Worm (Caenorhabditis elegans) whole organism, young adult: Measurements from ENCODE around the gene lido-14.

Source experiments
- C06A6.2 ChIP-seq: fragments of 200-800 bp; sonication (Bioruptor generic); conservative IDR thresholded peaks from 2 replicates; pipeline ENCODE4 v1.3.6; 2022; ENCODE audit warnings: missing genetic modification characterization, missing compliant biosample characterization
- D2030.7 ChIP-seq: fragments of 200-800 bp; sonication (Bioruptor generic); IDR thresholded peaks from 2 replicates; pipeline ENCODE4 v1.3.6; 2022; ENCODE audit warnings: missing genetic modification reagents, missing genetic modification characterization, missing compliant biosample characterization
- F49E8.2 ChIP-seq: sonication (generic microtip); optimal IDR thresholded peaks from 3 replicates; lab custom pipeline; 2017; ENCODE audit warnings: missing genetic modification characterization, mild to moderate bottlenecking, missing compliant biosample characterization, antibody characterized with exemption, moderate library complexity; ENCODE audit not compliant: insufficient read depth
- F52B5.7 ChIP-seq: sonication (generic microtip); optimal IDR thresholded peaks from 2 replicates; lab custom pipeline; 2016; ENCODE audit warnings: mild to moderate bottlenecking, missing genetic modification characterization, missing compliant biosample characterization
- K12H6.12 ChIP-seq: fragments of 200-800 bp; sonication (Bioruptor generic); optimal IDR thresholded peaks from 2 replicates; lab custom pipeline; 2018; ENCODE audit warnings: mild to moderate bottlenecking, missing genetic modification characterization, missing compliant biosample characterization
- T26A5.8 ChIP-seq: sonication (generic microtip); optimal IDR thresholded peaks from 2 replicates; lab custom pipeline; 2016; ENCODE audit warnings: missing genetic modification characterization, missing compliant biosample characterization
- Y53F4B.3 ChIP-seq: fragments of 200-800 bp; sonication (Bioruptor generic); IDR thresholded peaks from 2 replicates; pipeline ENCODE4 v1.3.6; 2022; ENCODE audit warnings: missing genetic modification reagents, missing genetic modification characterization, missing compliant biosample characterization
- aptf-2 ChIP-seq: fragments of 200-800 bp; sonication (Bioruptor generic); conservative IDR thresholded peaks from 2 replicates; pipeline ENCODE4 v1.3.6; 2022; ENCODE audit warnings: missing genetic modification reagents, missing genetic modification characterization, missing compliant biosample characterization
- attf-5 ChIP-seq: fragments of 200-800 bp; sonication (Bioruptor generic); optimal IDR thresholded peaks from 2 replicates; lab custom pipeline; 2018; ENCODE audit warnings: mild to moderate bottlenecking, missing genetic modification characterization, missing compliant biosample characterization
- attf-6 ChIP-seq: fragments of 200-800 bp; sonication (Bioruptor generic); IDR thresholded peaks from 2 replicates; pipeline ENCODE4 v1.3.6; 2022; ENCODE audit warnings: missing genetic modification reagents, missing genetic modification characterization, missing compliant biosample characterization
- bed-1 ChIP-seq: fragments of 200-800 bp; sonication (Bioruptor generic); IDR thresholded peaks from 2 replicates; pipeline ENCODE4 v1.3.6; 2022; ENCODE audit warnings: missing genetic modification reagents, missing genetic modification characterization, missing compliant biosample characterization
- bed-2 ChIP-seq: fragments of 200-800 bp; sonication (Bioruptor generic); IDR thresholded peaks from 2 replicates; pipeline ENCODE4 v1.3.6; 2022; ENCODE audit warnings: missing genetic modification reagents, missing genetic modification characterization, missing compliant biosample characterization
- dpff-1 ChIP-seq: sonication (generic microtip); optimal IDR thresholded peaks from 2 replicates; lab custom pipeline; 2017; ENCODE audit warnings: mild to moderate bottlenecking, missing genetic modification characterization, missing compliant biosample characterization
- dpl-1 ChIP-seq: fragments of 150-350 bp; optimal IDR thresholded peaks from 2 replicates; lab custom pipeline; 2014; ENCODE audit warnings: missing biosample characterization, missing genetic modification reagents, missing genetic modification characterization
- efl-1 ChIP-seq: fragments of 150-350 bp; optimal IDR thresholded peaks from 2 replicates; lab custom pipeline; 2014; ENCODE audit warnings: missing biosample characterization, missing genetic modification reagents, missing genetic modification characterization
- egl-44 ChIP-seq: fragments of 200-800 bp; sonication (Bioruptor generic); IDR thresholded peaks from 2 replicates; pipeline ENCODE4 v1.3.6; 2022; ENCODE audit warnings: missing genetic modification reagents, missing genetic modification characterization, missing compliant biosample characterization
- egrh-3 ChIP-seq: fragments of 200-800 bp; sonication (Bioruptor generic); IDR thresholded peaks from 2 replicates; pipeline ENCODE4 v1.3.6; 2022; ENCODE audit warnings: missing genetic modification reagents, missing genetic modification characterization, missing compliant biosample characterization
- hlh-26 ChIP-seq: fragments of 200-800 bp; sonication (Bioruptor generic); conservative IDR thresholded peaks from 2 replicates; pipeline ENCODE4 v1.3.6; 2022; ENCODE audit warnings: missing genetic modification reagents, missing genetic modification characterization, missing compliant biosample characterization
- hmg-20 ChIP-seq: fragments of 200-800 bp; sonication (Bioruptor generic); IDR thresholded peaks from 2 replicates; pipeline ENCODE4 v1.3.6; 2022; ENCODE audit warnings: missing genetic modification reagents, missing genetic modification characterization, missing compliant biosample characterization
- hsf-1 ChIP-seq: fragments of 200-800 bp; sonication (Bioruptor generic); IDR thresholded peaks from 2 replicates; pipeline ENCODE4 v1.3.6; 2022; ENCODE audit warnings: missing genetic modification reagents, missing genetic modification characterization, missing compliant biosample characterization
- lag-1 ChIP-seq: fragments of 200-800 bp; sonication (Bioruptor generic); IDR thresholded peaks from 2 replicates; pipeline ENCODE4 v1.3.6; 2022; ENCODE audit warnings: missing genetic modification reagents, missing genetic modification characterization, missing compliant biosample characterization
- let-526 ChIP-seq: fragments of 200-800 bp; sonication (Bioruptor generic); IDR thresholded peaks from 2 replicates; pipeline ENCODE4 v1.3.6; 2022; ENCODE audit warnings: missing genetic modification reagents, missing genetic modification characterization, missing compliant biosample characterization
- let-607 ChIP-seq, 2 experiments: fragments of 200-800 bp in 1 of 2; sonication (Bioruptor generic) in 1 of 2; sonication (generic microtip) in 1 of 2; optimal IDR thresholded peaks; 2 replicates each; lab custom pipeline; 2016 to 2018; ENCODE audit warnings: mild to moderate bottlenecking in 2 of 2, missing compliant biosample characterization in 2 of 2, missing genetic modification characterization in 2 of 2, moderate library complexity in 2 of 2, missing genotype in 1 of 2
- lin-35 ChIP-seq, 3 experiments: fragments of 150-350 bp in 2 of 3; sonication (generic microtip) in 1 of 3; optimal IDR thresholded peaks; 2 replicates each; lab custom pipeline; 2014 to 2018; ENCODE audit warnings: missing biosample characterization in 3 of 3, missing genetic modification characterization in 3 of 3, missing genetic modification reagents in 3 of 3
- madf-6 ChIP-seq: fragments of 200-800 bp; sonication (Bioruptor generic); IDR thresholded peaks from 2 replicates; pipeline ENCODE4 v1.3.6; 2022; ENCODE audit warnings: missing genetic modification reagents, missing genetic modification characterization, missing compliant biosample characterization
- madf-8 ChIP-seq: fragments of 200-800 bp; sonication (Bioruptor generic); conservative IDR thresholded peaks from 2 replicates; pipeline ENCODE4 v1.3.6; 2022; ENCODE audit warnings: missing genetic modification reagents, missing genetic modification characterization, missing compliant biosample characterization
- mxl-1 ChIP-seq: sonication (generic microtip); optimal IDR thresholded peaks from 2 replicates; lab custom pipeline; 2016; ENCODE audit warnings: missing genetic modification characterization, missing compliant biosample characterization
- nfya-2 ChIP-seq: fragments of 200-800 bp; sonication (Bioruptor generic); IDR thresholded peaks from 2 replicates; pipeline ENCODE4 v1.3.6; 2022; ENCODE audit warnings: missing genetic modification reagents, missing genetic modification characterization, missing compliant biosample characterization
- repo-1 ChIP-seq: sonication (generic microtip); optimal IDR thresholded peaks from 2 replicates; lab custom pipeline; 2017; ENCODE audit warnings: mild to moderate bottlenecking, missing genetic modification characterization, missing compliant biosample characterization
- snpc-1.1 ChIP-seq: sonication (generic microtip); optimal IDR thresholded peaks from 2 replicates; lab custom pipeline; 2017; ENCODE audit warnings: missing genetic modification characterization, mild to moderate bottlenecking, missing compliant biosample characterization, antibody characterized with exemption, moderate library complexity, missing genotype, missing genetic modification reagents; ENCODE audit not compliant: insufficient read depth
- snpc-1.3 ChIP-seq: sonication (generic microtip); optimal IDR thresholded peaks from 2 replicates; lab custom pipeline; 2017; ENCODE audit warnings: missing genetic modification characterization, mild to moderate bottlenecking, missing compliant biosample characterization, antibody characterized with exemption, moderate library complexity, missing genotype, missing genetic modification reagents; ENCODE audit not compliant: insufficient read depth
- tlf-1 ChIP-seq: fragments of 200-800 bp; sonication (Bioruptor generic); optimal IDR thresholded peaks from 2 replicates; lab custom pipeline; 2018; ENCODE audit warnings: mild to moderate bottlenecking, missing genetic modification characterization, missing compliant biosample characterization
- ztf-26 ChIP-seq: sonication (generic microtip); optimal IDR thresholded peaks from 2 replicates; lab custom pipeline; 2017; ENCODE audit warnings: missing genetic modification characterization, missing compliant biosample characterization
- ztf-28 ChIP-seq: fragments of 200-800 bp; sonication (Bioruptor generic); IDR thresholded peaks from 2 replicates; pipeline ENCODE4 v1.3.6; 2022; ENCODE audit warnings: missing genetic modification reagents, missing genetic modification characterization, missing compliant biosample characterization
- ztf-3 ChIP-seq: fragments of 200-800 bp; sonication (Bioruptor generic); optimal IDR thresholded peaks from 2 replicates; lab custom pipeline; 2018; ENCODE audit warnings: mild to moderate bottlenecking, missing genetic modification characterization, missing compliant biosample characterization

Gene lido-14

DNA sequence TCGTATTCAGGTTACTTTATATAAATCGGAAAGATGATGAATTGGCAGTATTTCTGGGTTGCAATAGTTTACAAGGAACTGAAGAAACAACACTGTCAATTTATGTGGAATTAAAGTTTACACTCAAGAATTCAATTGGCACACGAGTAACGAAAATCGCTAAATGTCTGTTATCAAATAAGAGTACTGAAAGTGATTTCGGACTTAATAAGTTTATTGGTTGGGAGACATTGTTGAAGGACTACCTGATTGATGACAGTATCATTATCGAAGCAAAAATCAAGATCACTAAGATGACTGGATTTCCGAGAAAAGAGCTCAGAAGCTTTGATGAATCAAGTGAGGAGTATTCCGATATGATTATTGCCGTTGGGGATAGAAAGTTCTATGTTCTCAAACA, 16.4 kb downstream of the lido-14 start:
- TF ChIP-seq bed-2 (GFP tag; lab: Robert Waterston, UW): no peak
- no peak for TF ChIP-seq F52B5.7 (tag; lab: Kevin White, UChicago)
- TF ChIP-seq D2030.7 (GFP tag; lab: Robert Waterston, UW): no peak
- TF ChIP-seq ztf-26 (tag; lab: Kevin White, UChicago): no peak
- no peak for TF ChIP-seq egl-44 (GFP tag; lab: Robert Waterston, UW)
- no peak for TF ChIP-seq lin-35 (GFP tag; optimal IDR thresholded peaks at IDR 0.05; lab: Kevin White, UChicago)
- no peak for TF ChIP-seq C06A6.2 (GFP tag; lab: Robert Waterston, UW)
- TF ChIP-seq mxl-1 (tag; lab: Kevin White, UChicago): no peak
- no peak for TF ChIP-seq K12H6.12 (tag; lab: Kevin White, UChicago)
- TF ChIP-seq hmg-20 (GFP tag; lab: Robert Waterston, UW): no peak
- TF ChIP-seq snpc-1.3 (tag; lab: Kevin White, UChicago): no peak
- no peak for TF ChIP-seq F49E8.2
- no peak for TF ChIP-seq tlf-1 (GFP tag; lab: Kevin White, UChicago)
- no peak for TF ChIP-seq ztf-28 (GFP tag; lab: Robert Waterston, UW)
- no peak for TF ChIP-seq let-526
- no peak for TF ChIP-seq hlh-26 (GFP tag; lab: Robert Waterston, UW)
- TF ChIP-seq dpff-1 (tag; lab: Kevin White, UChicago): no peak

DNA sequence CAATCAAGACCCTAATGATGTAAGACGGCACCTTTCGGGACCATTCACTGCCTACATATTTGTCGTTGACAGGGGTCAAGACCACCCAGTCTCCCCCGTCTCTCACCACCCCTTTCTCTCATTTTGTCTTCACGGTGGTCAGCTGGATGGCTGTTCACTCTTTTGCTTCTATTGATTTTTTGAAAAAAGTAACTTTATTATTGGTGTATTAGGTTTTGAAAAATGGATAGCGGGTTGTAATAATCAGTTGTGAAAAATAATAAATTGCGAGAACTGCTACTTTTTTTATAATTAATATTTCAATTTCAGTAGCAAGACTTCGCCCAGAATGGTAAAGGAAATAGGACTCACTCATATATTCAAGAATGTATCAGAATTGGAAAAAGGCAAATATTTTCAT, 17.9 kb downstream of the lido-14 start, which contains the start of gene bath-9:
bath-9 (plus strand) TSS at position 301 of the 400 bp plus-strand sequence.
- no peak for TF ChIP-seq let-607 (tag; optimal IDR thresholded peaks at IDR 0.05; lab: Kevin White, UChicago)

DNA sequence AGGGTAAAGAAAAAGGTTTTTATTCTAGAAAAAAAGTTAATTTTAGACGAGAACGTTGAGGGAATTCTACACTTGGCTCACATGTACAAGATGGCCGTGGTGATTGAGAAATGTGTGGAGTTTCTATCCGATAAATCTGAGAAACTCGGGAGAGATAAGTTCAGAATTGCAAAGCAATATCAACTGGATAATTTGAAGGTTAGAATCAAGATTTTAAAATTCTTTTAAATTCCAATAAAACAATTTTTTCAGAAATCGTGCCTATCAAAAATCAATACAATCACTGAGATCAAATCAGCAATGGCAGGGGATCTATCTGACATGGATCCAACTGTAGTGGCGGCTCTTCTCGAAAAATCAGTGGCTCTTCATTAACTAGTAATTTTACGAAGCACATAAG, 19.3 kb downstream of the lido-14 start, which contains the start of gene Y49F6C.2:
Y49F6C.2 (plus strand) TSS at position 301 of the 400 bp plus-strand sequence.
- TF ChIP-seq attf-5 (GFP tag; lab: Kevin White, UChicago) (no peak), ztf-3 (GFP tag; lab: Kevin White, UChicago) (no peak)

DNA sequence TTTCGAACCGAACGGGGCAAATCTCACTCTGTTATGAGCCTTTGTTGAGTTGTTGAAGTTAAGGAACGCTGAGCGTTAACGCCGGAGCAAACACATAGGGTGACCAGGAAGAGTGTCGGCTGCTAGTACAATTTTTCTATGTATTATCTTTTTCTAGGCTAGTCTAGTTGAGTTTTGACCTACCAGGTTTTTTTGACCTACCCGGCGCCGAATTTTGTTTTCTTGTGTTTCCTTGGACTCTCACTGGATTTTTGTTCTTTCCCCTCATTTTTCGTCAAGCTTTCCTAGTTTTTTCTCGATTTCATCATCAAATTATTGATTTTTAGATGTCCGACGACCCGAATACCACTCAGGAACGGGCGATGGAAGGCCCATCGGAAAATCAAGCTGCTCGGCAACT, 22.6 kb downstream of the lido-14 start, which contains the start of gene T06D4.1:
T06D4.1 (plus strand) TSS at position 321 of the 400 bp plus-strand sequence.
- TF ChIP-seq hsf-1 (GFP tag; lab: Robert Waterston, UW) (no peak), T26A5.8 (no peak), bed-1 (GFP tag; lab: Robert Waterston, UW) (no peak), dpl-1 (GFP tag; lab: Kevin White, UChicago) (peak; percentile 1), aptf-2 (GFP tag; lab: Robert Waterston, UW) (0 out of 2 replicates have a peak, but pooled peaks have one; percentile 5), ztf-26 (tag; lab: Kevin White, UChicago) (no peak), hmg-20 (GFP tag; lab: Robert Waterston, UW) (no peak), attf-6 (GFP tag; lab: Robert Waterston, UW) (no peak), madf-8 (GFP tag; lab: Robert Waterston, UW) (peak; percentile 76), Y53F4B.3 (GFP tag; lab: Robert Waterston, UW) (no peak), snpc-1.1 (peak; percentile 12), egrh-3 (GFP tag; lab: Robert Waterston, UW) (no peak), efl-1 (GFP tag; lab: Kevin White, UChicago) (peak; percentile 80), madf-6 (GFP tag; lab: Robert Waterston, UW) (peak; percentile 69), lag-1 (GFP tag; lab: Robert Waterston, UW) (no peak), repo-1 (tag; lab: Kevin White, UChicago) (no peak), nfya-2 (GFP tag; lab: Robert Waterston, UW) (no peak)
